Fruit fly (Drosophila melanogaster): Measurements from ENCODE around the gene mth.

The mth gene

DNA sequence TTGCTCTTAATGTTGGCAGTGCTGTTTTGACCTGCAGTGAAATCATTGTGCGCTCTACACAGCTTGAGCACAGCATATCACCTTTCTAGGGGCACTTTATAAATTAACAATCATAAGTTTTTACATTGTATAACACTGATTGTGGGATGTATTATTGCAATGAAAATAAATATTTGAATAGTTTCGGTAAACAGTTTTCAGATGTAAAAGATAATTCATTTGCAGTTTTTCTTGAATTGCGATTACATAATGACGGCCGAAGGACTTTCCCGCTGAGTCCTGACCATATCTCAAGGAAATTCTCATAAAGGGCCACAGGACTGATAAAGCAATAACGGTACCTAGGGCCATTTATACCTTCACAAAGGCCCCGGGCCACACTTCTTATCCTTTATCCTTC, 27.8 kb upstream of the mth start:
- TF ChIP-seq psq (optimal IDR thresholded peaks at IDR 0.05) (no peak), pan (optimal IDR thresholded peaks at IDR 0.05) (no peak), usp (GFP tag; optimal IDR thresholded peaks at IDR 0.05) (no peak), Dll (optimal IDR thresholded peaks at IDR 0.05) (no peak), EcR (GFP tag; optimal IDR thresholded peaks at IDR 0.05) (no peak), CG8478 (optimal IDR thresholded peaks at IDR 0.05) (no peak)

DNA sequence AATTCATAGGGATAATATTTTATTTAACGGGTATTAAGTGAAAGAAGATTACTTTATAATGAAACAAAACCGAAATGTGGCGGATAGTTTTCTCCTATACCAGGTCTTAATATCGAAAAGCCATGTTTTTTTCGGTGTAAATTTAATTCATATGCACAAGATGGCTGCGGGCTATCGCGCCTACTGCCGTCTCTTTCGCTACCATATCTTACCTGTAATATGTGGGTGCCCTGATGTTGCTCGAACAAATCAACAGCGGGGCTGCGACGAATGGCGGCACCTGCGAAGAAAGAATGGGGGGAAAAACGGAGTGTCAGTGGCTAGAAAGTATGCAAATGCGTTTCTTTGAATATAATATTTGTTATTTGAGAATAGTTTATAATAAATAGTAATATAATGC, 24.5 kb upstream of the mth start:
- TF ChIP-seq usp (GFP tag; optimal IDR thresholded peaks at IDR 0.05) (no peak), pan (optimal IDR thresholded peaks at IDR 0.05) (no peak), Dll (optimal IDR thresholded peaks at IDR 0.05) (no peak), psq (optimal IDR thresholded peaks at IDR 0.05) (no peak), EcR (GFP tag; optimal IDR thresholded peaks at IDR 0.05) (no peak), CG8478 (optimal IDR thresholded peaks at IDR 0.05) (no peak)

DNA sequence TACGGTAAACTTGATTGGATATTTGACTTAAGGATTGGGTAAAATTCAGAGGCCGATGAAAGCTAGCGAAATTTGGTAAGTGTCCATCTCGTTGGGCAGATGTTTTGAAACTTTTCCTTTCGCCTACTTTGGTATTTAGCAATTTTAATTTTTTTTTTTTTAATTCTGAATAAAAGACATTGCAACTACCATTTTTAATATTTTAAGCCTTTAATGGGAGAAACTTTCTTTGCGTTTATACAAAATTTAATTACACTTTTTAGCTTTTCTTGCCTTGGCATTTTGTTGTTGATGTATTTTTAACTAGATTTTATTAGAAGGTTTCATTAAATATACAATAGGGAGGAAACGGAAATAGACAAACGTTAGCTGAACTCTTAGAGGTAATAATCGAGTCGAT, 19.6 kb upstream of the mth start, which contains the start of gene CG13884:
Gene CG13884, minus strand, starts transcription at position 101 of the 400 bp plus-strand sequence.
- TF ChIP-seq EcR (GFP tag; optimal IDR thresholded peaks at IDR 0.05) (no peak), usp (GFP tag; optimal IDR thresholded peaks at IDR 0.05) (no peak), Dll (optimal IDR thresholded peaks at IDR 0.05) (no peak), CG8478 (optimal IDR thresholded peaks at IDR 0.05) (no peak), pan (optimal IDR thresholded peaks at IDR 0.05) (no peak), psq (optimal IDR thresholded peaks at IDR 0.05) (no peak)

DNA sequence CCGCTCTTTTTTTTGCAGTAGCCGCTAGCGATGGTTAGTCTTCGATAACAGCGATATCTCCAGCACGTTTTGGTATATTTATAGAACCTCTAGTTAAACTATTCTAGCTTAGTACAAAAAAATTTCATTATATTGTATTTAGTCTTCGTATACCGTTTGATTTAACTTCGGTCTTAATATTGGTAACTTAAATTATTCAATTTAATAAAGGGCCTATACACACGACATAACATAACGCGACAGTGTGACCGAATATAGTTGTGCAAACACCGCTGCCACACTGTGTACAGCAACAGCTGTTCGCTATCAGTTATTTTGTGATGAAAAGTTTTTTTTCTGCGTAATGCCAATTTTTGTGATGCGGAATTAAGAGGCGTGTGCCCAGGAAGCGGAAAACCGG, 14.4 kb upstream of the mth start, which contains the start of the genes Cdc5 and CG1233:
Gene Cdc5, minus strand, starts transcription at position 183 of the 400 bp plus-strand sequence.
Gene CG1233, plus strand, starts transcription at position 272 of the 400 bp plus-strand sequence.
- TF ChIP-seq psq (optimal IDR thresholded peaks at IDR 0.05): no peak
- no peak for TF ChIP-seq usp (GFP tag; optimal IDR thresholded peaks at IDR 0.05)
- no peak for TF ChIP-seq Dll (optimal IDR thresholded peaks at IDR 0.05)
- TF ChIP-seq CG8478 (optimal IDR thresholded peaks at IDR 0.05): no peak
- TF ChIP-seq pan (optimal IDR thresholded peaks at IDR 0.05): no peak
- TF ChIP-seq EcR (GFP tag; optimal IDR thresholded peaks at IDR 0.05): no peak

DNA sequence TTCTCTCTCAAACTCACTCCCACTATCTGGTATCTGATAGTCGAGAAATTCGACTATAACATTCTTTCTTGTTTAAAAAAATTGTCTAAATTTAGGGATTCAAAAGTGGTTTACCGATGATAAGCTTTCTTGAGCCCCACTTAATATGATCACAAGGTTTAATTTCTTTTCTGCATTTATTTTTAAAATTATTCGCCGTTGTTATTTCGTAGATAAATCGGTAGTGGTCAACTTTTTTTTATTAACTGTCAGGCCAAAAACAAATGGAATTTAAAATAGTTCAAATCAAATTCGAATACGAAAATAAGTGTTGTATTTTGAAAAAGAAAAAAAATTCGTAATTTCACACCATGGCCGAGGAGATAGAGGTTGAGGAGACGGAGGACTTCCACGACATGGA, 10.9 kb upstream of the mth start, which contains the start of gene Roc1b:
Gene Roc1b, plus strand, starts transcription at position 301 of the 400 bp plus-strand sequence.
- TF ChIP-seq usp (GFP tag; optimal IDR thresholded peaks at IDR 0.05) (no peak), EcR (GFP tag; optimal IDR thresholded peaks at IDR 0.05) (no peak)

DNA sequence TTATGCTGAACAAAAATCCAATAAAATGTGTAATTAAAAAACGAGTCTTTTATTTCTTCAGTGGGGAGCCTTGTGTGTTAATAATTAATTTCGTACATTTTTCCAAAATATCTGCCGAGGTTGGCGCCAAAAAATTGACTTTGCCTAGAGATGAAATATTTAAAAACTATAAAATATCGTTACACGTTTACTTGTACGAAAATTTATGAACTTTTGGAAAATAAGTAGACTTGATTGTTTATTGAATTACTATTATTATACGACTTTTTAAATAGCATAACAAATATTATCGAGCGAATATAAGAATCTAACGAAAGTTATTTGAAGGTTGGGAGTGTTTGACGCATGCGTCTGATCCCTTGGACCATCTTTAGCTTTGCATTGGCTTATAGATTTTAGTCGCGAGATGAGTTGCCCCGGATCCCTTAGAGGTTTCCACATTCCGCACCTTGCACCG, 9.3 kb upstream of the mth start, which contains the start of gene CG1231:
Gene CG1231, plus strand, starts transcription at position 407 of the 457 bp plus-strand sequence.
- TF ChIP-seq psq (optimal IDR thresholded peaks at IDR 0.05) (no peak), CG8478 (optimal IDR thresholded peaks at IDR 0.05) (no peak), usp (GFP tag; optimal IDR thresholded peaks at IDR 0.05) (no peak)

DNA sequence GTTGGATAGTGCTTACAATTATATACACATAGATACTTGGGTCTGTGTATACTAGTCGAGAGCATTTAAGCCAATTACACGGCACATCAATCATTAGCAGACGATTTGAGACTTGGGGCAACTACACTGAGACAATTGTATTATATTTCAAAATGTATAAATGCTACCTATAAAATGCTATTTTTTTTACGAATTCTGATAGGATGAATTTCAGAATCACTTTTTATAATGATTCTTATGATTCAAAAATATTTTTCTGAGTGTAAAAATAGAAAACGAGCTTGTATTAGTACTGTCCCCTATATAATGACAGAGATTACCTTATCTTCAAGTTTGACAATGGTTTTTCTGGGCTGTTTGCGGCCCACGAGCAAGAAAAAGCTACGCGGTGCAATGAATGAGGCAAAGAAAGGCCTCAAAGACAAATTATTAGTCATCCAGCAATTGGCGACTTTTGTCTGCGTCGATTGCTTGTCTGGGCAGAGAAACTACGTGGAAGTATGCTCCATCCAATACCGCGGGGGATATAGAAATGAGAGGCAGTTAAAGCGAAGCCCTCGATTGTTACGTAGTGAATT, 4.0 kb upstream of the mth start:
- TF ChIP-seq Dll (optimal IDR thresholded peaks at IDR 0.05) (no peak), CG8478 (optimal IDR thresholded peaks at IDR 0.05) (no peak)

DNA sequence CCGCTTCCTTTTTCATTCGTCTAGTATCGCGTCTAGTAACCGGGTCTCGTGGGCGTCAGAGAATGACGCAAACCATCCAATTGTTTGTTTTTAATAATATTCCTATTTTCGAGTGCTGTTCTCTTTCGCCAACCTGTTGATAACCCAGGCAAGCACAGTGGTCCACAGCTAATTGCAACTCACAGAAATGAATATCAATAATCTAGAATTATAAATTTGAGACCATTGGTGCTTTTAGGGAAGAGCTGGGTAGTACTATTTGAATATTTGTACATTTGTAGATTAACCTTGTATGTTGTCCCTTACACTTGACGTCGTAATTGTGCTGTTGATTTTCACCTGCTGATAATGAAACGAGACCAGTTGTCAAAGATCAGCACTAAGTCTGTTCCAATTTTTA, 3.0 kb upstream of the mth start:
- TF ChIP-seq usp (GFP tag; optimal IDR thresholded peaks at IDR 0.05) (no peak), CG8478 (optimal IDR thresholded peaks at IDR 0.05) (no peak), psq (optimal IDR thresholded peaks at IDR 0.05) (no peak), EcR (GFP tag; optimal IDR thresholded peaks at IDR 0.05) (no peak), Dll (optimal IDR thresholded peaks at IDR 0.05) (no peak), pan (optimal IDR thresholded peaks at IDR 0.05) (no peak)

DNA sequence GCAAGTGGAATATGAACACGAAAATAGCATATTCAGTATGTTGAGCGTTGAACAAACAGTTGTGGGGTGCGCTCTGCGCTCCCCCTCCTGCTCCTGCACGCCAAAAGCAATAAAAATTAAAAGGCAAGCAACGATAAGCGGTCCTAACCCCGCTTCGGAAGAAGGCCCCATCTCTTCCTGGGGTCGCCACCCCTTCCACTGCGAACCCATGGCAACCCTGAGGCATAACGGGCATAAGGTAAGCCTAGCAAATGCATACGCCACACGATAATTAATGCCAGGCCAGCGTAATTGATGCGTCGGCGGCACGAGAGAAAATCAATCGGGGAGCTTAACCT, 1.6 kb upstream of the mth start:
- TF ChIP-seq CG8478 (optimal IDR thresholded peaks at IDR 0.05): no peak
- no peak for TF ChIP-seq pan (optimal IDR thresholded peaks at IDR 0.05)
- no peak for TF ChIP-seq Dll (optimal IDR thresholded peaks at IDR 0.05)
- no peak for TF ChIP-seq psq (optimal IDR thresholded peaks at IDR 0.05)
- no peak for TF ChIP-seq usp (GFP tag; optimal IDR thresholded peaks at IDR 0.05)
- no peak for TF ChIP-seq EcR (GFP tag; optimal IDR thresholded peaks at IDR 0.05)

DNA sequence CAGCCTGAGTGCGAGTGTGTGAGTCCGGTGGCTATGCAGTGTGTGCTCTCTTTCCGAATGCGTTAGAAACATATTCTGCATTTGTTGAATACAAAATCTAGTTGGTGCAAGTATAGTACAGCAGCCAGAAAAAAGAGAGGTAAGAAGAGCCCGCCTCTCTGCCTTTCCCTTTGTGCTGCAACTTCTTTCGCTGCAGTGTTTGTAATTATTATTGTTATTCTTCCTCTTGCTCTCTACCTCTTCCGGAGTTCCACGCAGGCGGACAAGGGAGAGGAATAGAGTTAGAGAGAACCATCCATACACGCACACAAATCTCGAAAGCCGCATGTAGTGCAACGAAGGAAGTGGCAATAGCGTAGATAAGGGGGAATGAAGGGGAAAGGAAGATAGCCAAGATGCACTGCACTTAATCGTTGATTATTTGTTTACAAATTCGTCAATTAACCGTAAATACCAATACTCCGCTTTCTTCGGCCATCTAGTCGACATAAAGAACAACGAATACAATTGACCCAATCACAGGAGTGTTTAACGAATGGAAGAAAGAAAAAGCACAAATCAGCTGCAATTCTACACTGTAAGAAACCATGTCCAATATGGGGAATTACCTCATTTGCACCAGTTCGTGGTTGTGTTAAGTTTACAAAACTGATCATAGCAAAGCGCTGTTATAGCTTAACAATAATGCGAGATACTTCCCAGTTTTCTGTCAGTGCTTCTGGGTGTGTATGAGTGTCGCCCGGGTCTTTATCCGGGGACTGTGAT, 1.1 kb upstream of the mth start:
- TF ChIP-seq Dll (optimal IDR thresholded peaks at IDR 0.05): no peak
- TF ChIP-seq usp (GFP tag; optimal IDR thresholded peaks at IDR 0.05): no peak
- no peak for TF ChIP-seq psq (optimal IDR thresholded peaks at IDR 0.05)
- TF ChIP-seq EcR (GFP tag; optimal IDR thresholded peaks at IDR 0.05): no peak
- TF ChIP-seq pan (optimal IDR thresholded peaks at IDR 0.05): no peak
- TF ChIP-seq CG8478 (optimal IDR thresholded peaks at IDR 0.05): no peak

DNA sequence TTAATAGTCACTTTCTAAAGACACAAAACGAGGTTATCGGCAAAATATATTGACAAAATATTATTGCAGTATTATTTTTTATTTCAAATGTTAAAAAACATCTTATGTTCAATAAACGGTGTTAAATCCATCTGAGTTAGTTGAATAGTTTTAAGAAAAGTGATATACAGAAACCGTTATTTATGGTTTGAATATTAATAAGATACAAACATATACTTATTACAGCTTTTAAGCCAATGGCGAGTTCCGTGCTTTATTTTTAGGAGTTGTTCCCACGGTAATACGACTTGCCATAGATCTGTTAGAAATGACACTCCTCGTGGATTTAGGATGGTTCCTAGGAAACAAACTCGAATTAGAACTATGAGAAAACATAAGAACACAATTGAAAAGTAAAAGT, 3.4 kb downstream of the mth start:
- TF ChIP-seq usp (GFP tag; optimal IDR thresholded peaks at IDR 0.05) (no peak), Dll (optimal IDR thresholded peaks at IDR 0.05) (no peak), pan (optimal IDR thresholded peaks at IDR 0.05) (no peak), psq (optimal IDR thresholded peaks at IDR 0.05) (no peak), CG8478 (optimal IDR thresholded peaks at IDR 0.05) (no peak), EcR (GFP tag; optimal IDR thresholded peaks at IDR 0.05) (no peak)

DNA sequence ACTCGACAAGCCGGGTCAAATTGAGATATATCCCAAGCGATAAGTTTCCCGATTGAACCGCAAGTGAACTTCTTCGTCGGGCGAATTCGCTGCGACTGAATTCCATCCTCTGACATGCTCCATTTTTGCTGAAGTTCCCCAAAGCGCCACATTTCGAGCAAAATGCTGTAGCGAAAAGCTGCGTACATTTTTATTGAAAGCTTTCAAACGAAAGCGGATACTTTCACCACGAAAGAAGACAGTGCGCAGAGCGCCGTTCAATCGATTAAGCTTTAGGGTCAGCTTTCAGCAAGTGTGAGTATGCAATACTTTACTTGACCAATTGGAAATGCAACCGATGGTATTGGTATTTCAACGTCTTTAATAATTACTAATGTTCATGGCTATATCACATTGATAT, 3.9 kb downstream of the mth start, which contains the start of gene mthl10:
Gene mthl10, minus strand, starts transcription at position 77 of the 400 bp plus-strand sequence.
- TF ChIP-seq EcR (GFP tag; optimal IDR thresholded peaks at IDR 0.05) (no peak), CG8478 (optimal IDR thresholded peaks at IDR 0.05) (peak; percentile 12)

Measured in whole organism.